Worm (Caenorhabditis elegans) whole organism, L2 larva: ENCODE data around the gene parg-2.
A peak's percentile ranks its signal among the peaks of the same experiment; 100 is the strongest.

Source experiments
- C34F6.9 ChIP-seq: fragments of 150-350 bp; optimal IDR thresholded peaks from 2 replicates; lab custom pipeline; 2014; ENCODE audit warnings: missing biosample characterization, missing genetic modification characterization
- F13H6.1 ChIP-seq: sonication (generic microtip); optimal IDR thresholded peaks from 2 replicates; lab custom pipeline; 2016; ENCODE audit warnings: missing genetic modification characterization, missing compliant biosample characterization
- R02D3.7 ChIP-seq: fragments of 150-350 bp; optimal IDR thresholded peaks from 2 replicates; lab custom pipeline; 2014; ENCODE audit warnings: missing biosample characterization, missing genetic modification characterization
- Y55F3AM.14 ChIP-seq: fragments of 200-800 bp; sonication (Bioruptor generic); optimal IDR thresholded peaks from 2 replicates; lab custom pipeline; 2018; ENCODE audit warnings: mild to moderate bottlenecking, missing genetic modification characterization, missing compliant biosample characterization
- ZK546.5 ChIP-seq: sonication (generic microtip); optimal IDR thresholded peaks from 2 replicates; lab custom pipeline; 2017; ENCODE audit warnings: missing biosample characterization, missing genetic modification characterization
- alr-1 ChIP-seq: fragments of 150-350 bp; optimal IDR thresholded peaks from 2 replicates; lab custom pipeline; 2014; ENCODE audit warnings: missing biosample characterization, missing genetic modification characterization
- aly-2 ChIP-seq: fragments of 150-350 bp; optimal IDR thresholded peaks from 2 replicates; lab custom pipeline; 2014; ENCODE audit warnings: missing biosample characterization, missing genetic modification characterization
- ama-1 ChIP-seq: fragments of 150-350 bp; optimal IDR thresholded peaks from 2 replicates; lab custom pipeline; 2018; ENCODE audit warnings: inconsistent platforms
- blmp-1 ChIP-seq: sonication (generic microtip); optimal IDR thresholded peaks from 2 replicates; lab custom pipeline; 2017; ENCODE audit warnings: missing genetic modification characterization, mild to moderate bottlenecking, missing compliant biosample characterization, antibody characterized with exemption, moderate library complexity; ENCODE audit not compliant: insufficient read depth
- ceh-16 ChIP-seq: fragments of 150-350 bp; optimal IDR thresholded peaks from 2 replicates; lab custom pipeline; 2014; ENCODE audit warnings: missing biosample characterization, missing genetic modification characterization
- ceh-82 ChIP-seq: fragments of 150-350 bp; optimal IDR thresholded peaks from 2 replicates; lab custom pipeline; 2014; ENCODE audit warnings: missing biosample characterization, missing genetic modification characterization
- crh-2 ChIP-seq: sonication (generic microtip); optimal IDR thresholded peaks from 2 replicates; lab custom pipeline; 2017; ENCODE audit warnings: missing biosample characterization, missing genetic modification characterization
- dmd-4 ChIP-seq: sonication (generic microtip); optimal IDR thresholded peaks from 2 replicates; lab custom pipeline; 2017; ENCODE audit warnings: missing biosample characterization, missing genetic modification characterization
- lin-11 ChIP-seq: fragments of 150-350 bp; sonication (generic microtip); optimal IDR thresholded peaks from 2 replicates; lab custom pipeline; 2014; ENCODE audit warnings: missing biosample characterization, missing genetic modification characterization, inconsistent platforms, mixed read lengths
- lin-13 ChIP-seq: fragments of 150-350 bp; optimal IDR thresholded peaks from 2 replicates; lab custom pipeline; 2014; ENCODE audit warnings: missing biosample characterization, missing genetic modification reagents, missing genetic modification characterization
- lsy-2 ChIP-seq, 2 experiments: fragments of 150-350 bp in 1 of 2; sonication (generic microtip) in 1 of 2; optimal IDR thresholded peaks; 2 replicates each; lab custom pipeline; 2014 to 2017; ENCODE audit warnings: missing biosample characterization in 2 of 2, missing genetic modification characterization in 2 of 2
- mbf-1 ChIP-seq: sonication (generic microtip); optimal IDR thresholded peaks from 2 replicates; lab custom pipeline; 2017; ENCODE audit warnings: missing biosample characterization, missing genetic modification characterization
- mdl-1 ChIP-seq, 2 experiments: fragments of 150-350 bp in 1 of 2; sonication (generic microtip) in 1 of 2; optimal IDR thresholded peaks; 2 replicates each; lab custom pipeline; 2017; ENCODE audit warnings: missing biosample characterization in 2 of 2, missing genetic modification characterization in 2 of 2
- nhr-10 ChIP-seq: sonication (generic microtip); optimal IDR thresholded peaks from 2 replicates; lab custom pipeline; 2017; ENCODE audit warnings: missing biosample characterization, missing genetic modification characterization
- nhr-11 ChIP-seq: fragments of 150-350 bp; optimal IDR thresholded peaks from 2 replicates; lab custom pipeline; 2014; ENCODE audit warnings: missing biosample characterization, missing genetic modification characterization
- nhr-129 ChIP-seq: fragments of 150-350 bp; optimal IDR thresholded peaks from 2 replicates; lab custom pipeline; 2014; ENCODE audit warnings: missing biosample characterization, missing genetic modification characterization
- nhr-21 ChIP-seq: fragments of 150-350 bp; optimal IDR thresholded peaks from 2 replicates; lab custom pipeline; 2014; ENCODE audit warnings: missing biosample characterization, missing genetic modification characterization
- nhr-23 ChIP-seq: fragments of 150-350 bp; optimal IDR thresholded peaks from 2 replicates; lab custom pipeline; 2014; ENCODE audit warnings: missing biosample characterization, missing genetic modification reagents, missing genetic modification characterization
- nhr-6 ChIP-seq: fragments of 150-350 bp; optimal IDR thresholded peaks from 2 replicates; lab custom pipeline; 2014; ENCODE audit warnings: missing biosample characterization, missing genetic modification characterization
- nhr-77 ChIP-seq: fragments of 150-350 bp; optimal IDR thresholded peaks from 2 replicates; lab custom pipeline; 2014; ENCODE audit warnings: missing biosample characterization, missing genetic modification characterization
- peb-1 ChIP-seq: fragments of 150-350 bp; optimal IDR thresholded peaks from 2 replicates; lab custom pipeline; 2014; ENCODE audit warnings: missing biosample characterization, missing genetic modification characterization
- sem-4 ChIP-seq: fragments of 150-350 bp; optimal IDR thresholded peaks from 2 replicates; lab custom pipeline; 2014; ENCODE audit warnings: missing biosample characterization, missing genetic modification reagents, missing genetic modification characterization
- skn-1 ChIP-seq: sonication (generic microtip); optimal IDR thresholded peaks from 2 replicates; lab custom pipeline; 2017; ENCODE audit warnings: missing biosample characterization, missing genetic modification characterization
- sma-3 ChIP-seq: sonication (generic microtip); optimal IDR thresholded peaks from 2 replicates; lab custom pipeline; 2016; ENCODE audit warnings: missing genetic modification reagents, missing genetic modification characterization, missing compliant biosample characterization
- ztf-1 ChIP-seq: fragments of 200-800 bp; sonication (Bioruptor generic); conservative IDR thresholded peaks from 2 replicates; pipeline ENCODE4 v1.3.6; 2022; ENCODE audit warnings: missing genetic modification characterization, missing compliant biosample characterization

parg-2 gene

DNA sequence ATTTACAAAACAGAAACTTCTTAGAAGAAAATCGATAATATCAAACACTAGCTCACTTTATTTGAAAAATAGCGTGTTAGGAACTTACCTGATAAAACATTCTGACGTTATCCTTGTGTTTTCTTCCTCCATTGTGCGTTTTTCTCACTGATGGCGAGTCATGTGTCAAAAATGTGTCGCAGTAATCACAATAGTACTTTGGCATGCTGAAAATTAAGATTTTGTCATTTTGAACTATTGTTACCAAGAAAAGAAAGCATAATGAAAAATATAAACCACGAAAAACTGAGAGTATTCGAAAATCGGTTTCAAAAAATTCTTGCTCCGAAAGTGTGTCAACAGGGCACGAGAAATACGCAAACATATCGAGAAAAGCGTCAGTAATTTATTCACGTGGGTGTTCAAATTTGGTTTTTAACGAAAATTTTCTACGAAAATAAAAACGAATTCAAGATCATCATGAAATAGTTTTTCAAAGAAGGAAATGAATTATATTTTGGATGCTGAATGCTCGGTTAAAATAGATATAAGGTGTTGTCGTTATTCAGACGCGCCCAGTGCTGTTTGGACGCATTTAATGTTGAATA, 27.2 kb downstream of the parg-2 start, which contains the start of gene snrp-3 (continued):
- TF ChIP-seq nhr-21 (tag; lab: Kevin White, UChicago) (peak; percentile 78), nhr-6 (tag; lab: Kevin White, UChicago) (peak; percentile 78), dmd-4 (tag; lab: Kevin White, UChicago) (no peak), alr-1 (tag; lab: Kevin White, UChicago) (no peak), nhr-77 (tag; lab: Kevin White, UChicago) (no peak), lin-11 (tag; lab: Kevin White, UChicago) (no peak)
- TF ChIP-seq, all 48 proteins: peak for 24

DNA sequence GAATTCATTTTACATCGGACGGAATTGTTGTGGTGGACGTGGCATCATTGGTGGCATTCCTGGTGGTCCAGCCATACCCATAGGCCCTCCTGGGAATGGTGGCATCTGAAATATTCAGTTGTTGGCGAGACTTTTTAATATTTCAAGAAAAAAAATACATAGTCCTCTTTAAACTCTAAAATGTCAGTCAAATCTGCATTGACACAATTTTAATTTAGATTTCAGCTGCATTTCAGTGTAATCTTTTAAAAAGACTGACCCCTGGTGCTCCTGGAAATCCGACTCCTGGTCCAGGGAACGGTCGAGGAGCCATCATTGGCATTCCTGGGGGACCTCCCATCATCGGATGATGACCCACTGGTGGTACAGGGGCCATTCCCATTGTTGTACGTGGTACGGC, 28.0 kb downstream of the parg-2 start:
- TF ChIP-seq lsy-2 (tag; optimal IDR thresholded peaks at IDR 0.05; lab: Kevin White, UChicago) (no peak), R02D3.7 (tag; lab: Kevin White, UChicago) (no peak), skn-1 (no peak), ztf-1 (GFP tag; lab: Robert Waterston, UW) (no peak), nhr-21 (tag; lab: Kevin White, UChicago) (no peak)

DNA sequence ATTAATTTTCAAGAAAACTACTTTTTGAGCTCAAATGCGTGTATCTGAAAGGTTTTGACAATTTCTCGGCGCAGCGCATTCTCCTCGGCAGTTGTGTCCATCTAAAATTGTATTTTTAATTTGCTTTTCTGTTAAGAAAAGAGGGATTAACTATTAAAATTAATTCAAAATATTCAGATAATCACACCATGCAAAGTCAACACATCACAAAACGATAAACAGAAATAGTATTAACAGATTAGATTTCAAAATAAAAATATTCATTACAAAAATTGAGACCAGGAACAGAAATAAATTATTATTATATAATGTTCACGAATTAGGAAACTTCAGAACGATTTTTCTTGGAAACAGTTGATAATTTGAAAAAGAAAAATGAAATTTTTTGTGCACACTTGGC, 28.4 kb downstream of the parg-2 start, which contains the start of gene pole-2:
TSS of gene pole-2 (minus strand) at position 101 of the 400 bp plus-strand sequence.
- TF ChIP-seq aly-2 (tag; lab: Kevin White, UChicago) (no peak), F13H6.1 (no peak), sem-4 (tag; lab: Kevin White, UChicago) (no peak), sma-3 (no peak), R02D3.7 (tag; lab: Kevin White, UChicago) (no peak), blmp-1 (tag; lab: Kevin White, UChicago) (no peak), peb-1 (tag; lab: Kevin White, UChicago) (no peak), dmd-4 (tag; lab: Kevin White, UChicago) (no peak), ceh-82 (no peak), C34F6.9 (tag; lab: Kevin White, UChicago) (no peak), nhr-23 (no peak)

DNA sequence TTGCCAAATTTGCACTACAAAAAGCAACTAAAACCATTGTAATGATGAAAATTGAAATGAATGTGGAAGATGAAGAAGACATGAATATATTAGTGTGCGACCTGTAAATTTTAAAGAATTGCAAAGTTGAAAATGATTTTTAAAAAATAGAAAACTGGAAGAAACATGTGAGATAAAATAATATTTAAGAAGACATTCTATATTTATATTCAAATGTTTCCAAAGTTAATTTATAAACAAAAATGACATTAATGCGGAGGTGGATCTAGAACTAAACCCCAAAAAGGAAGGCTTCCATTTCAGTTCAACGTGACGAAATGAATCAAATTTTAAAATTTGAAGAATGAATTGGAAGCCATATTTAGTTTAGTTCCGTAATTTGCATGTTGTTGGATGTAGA, 35.7 kb downstream of the parg-2 start, which contains the start of gene nlp-60:
TSS of gene nlp-60 (minus strand) at position 101 of the 400 bp plus-strand sequence.
- TF ChIP-seq dmd-4 (tag; lab: Kevin White, UChicago) = no peak
- no peak for TF ChIP-seq alr-1 (tag; lab: Kevin White, UChicago)
- no peak for TF ChIP-seq nhr-11 (tag; lab: Kevin White, UChicago)

DNA sequence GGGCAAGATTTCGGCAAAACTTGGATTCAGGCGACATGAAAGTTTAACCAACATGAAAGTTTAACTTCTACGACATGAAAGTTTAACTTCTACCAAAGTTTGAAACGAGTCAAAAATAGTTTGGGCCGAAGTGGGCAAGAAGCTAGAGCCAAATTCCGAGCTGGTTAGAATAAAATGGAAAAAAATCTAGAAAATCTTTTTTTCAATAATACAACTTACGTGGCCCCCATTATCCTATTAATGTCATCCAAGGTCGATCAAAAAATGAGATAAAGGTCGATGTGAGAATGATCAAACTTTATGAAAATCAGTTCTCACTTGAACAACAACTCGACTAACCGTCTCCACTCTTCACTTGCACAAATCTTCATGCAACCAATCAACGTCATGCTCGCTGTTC, 37.6 kb downstream of the parg-2 start, which contains the start of gene F08B4.8:
TSS of gene F08B4.8 (plus strand) at position 301 of the 400 bp plus-strand sequence.
- TF ChIP-seq ceh-16 (tag; lab: Kevin White, UChicago) = no peak
- TF ChIP-seq nhr-10 (tag; lab: Kevin White, UChicago) = no peak

DNA sequence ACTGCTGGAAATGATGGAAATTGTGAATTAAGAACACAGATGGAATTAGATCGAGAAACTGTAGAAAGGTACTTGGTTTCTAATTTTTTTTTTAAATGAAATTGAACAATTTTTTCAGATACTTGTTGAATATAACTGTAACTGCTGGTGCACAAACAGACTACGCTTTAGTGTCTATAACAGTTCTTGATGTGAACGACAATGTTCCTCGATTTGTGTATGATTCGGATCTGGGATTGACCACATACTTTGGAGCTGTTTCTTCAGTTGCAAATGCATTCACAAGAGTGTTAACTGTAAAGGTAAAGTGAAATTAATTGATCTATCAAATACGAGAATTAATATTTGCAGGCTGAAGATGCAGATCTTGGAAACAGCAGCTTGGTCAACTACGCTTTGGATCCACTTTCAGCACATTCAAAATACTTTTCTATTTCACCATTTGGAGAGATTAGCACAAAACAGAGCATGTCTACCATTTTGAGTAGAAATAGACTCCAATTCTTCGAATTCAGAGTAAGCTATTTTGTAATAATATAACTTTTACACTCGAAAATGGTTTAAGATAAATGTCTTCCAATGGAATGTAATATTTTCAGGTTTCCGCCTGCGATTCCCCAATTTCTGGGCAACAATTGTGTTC, 41.1 kb downstream of the parg-2 start:
- no peak for TF ChIP-seq lsy-2 (tag; optimal IDR thresholded peaks at IDR 0.05; lab: Kevin White, UChicago)
- no peak for TF ChIP-seq skn-1
- no peak for TF ChIP-seq lin-11 (tag; lab: Kevin White, UChicago)
- no peak for TF ChIP-seq alr-1 (tag; lab: Kevin White, UChicago)
- TF ChIP-seq mdl-1 (tag; optimal IDR thresholded peaks at IDR 0.05; lab: Kevin White, UChicago) = no peak
- no peak for TF ChIP-seq peb-1 (tag; lab: Kevin White, UChicago)
- no peak for TF ChIP-seq C34F6.9 (tag; lab: Kevin White, UChicago)
- no peak for TF ChIP-seq Y55F3AM.14 (GFP tag; lab: Kevin White, UChicago)
- TF ChIP-seq R02D3.7 (tag; lab: Kevin White, UChicago) = no peak
- no peak for TF ChIP-seq nhr-129 (tag; lab: Kevin White, UChicago)
- no peak for TF ChIP-seq ztf-1 (GFP tag; lab: Robert Waterston, UW)
- TF ChIP-seq ama-1 (lab: Kevin White, UChicago) = no peak
- TF ChIP-seq mbf-1 (tag; lab: Kevin White, UChicago) = no peak
- no peak for TF ChIP-seq sem-4 (tag; lab: Kevin White, UChicago)
- TF ChIP-seq ZK546.5 = no peak
- TF ChIP-seq nhr-21 (tag; lab: Kevin White, UChicago) = no peak
- no peak for TF ChIP-seq lin-13 (GFP tag; lab: Kevin White, UChicago)
- no peak for TF ChIP-seq crh-2 (tag; lab: Kevin White, UChicago)
